Fruit fly (Drosophila melanogaster) whole organism, pupa: ENCODE measurements around the gene bocks.

ENCODE experiments used
- CG8159 ChIP-seq: fragments of 200-800 bp; sonication (Bioruptor generic); optimal IDR thresholded peaks from 3 replicates; lab custom pipeline; 2018; ENCODE audit warnings: missing biosample characterization, mild to moderate bottlenecking, missing genetic modification characterization, moderate library complexity
- rn ChIP-seq: fragments of 200-800 bp; sonication (Bioruptor generic); IDR thresholded peaks from 2 replicates; pipeline ENCODE4 v1.3.6; 2022; ENCODE audit warnings: missing biosample characterization, missing genetic modification characterization

dm6 chr3R:9632110-9632921 is 41.5 kb upstream of the bocks start:
- TF ChIP-seq rn (GFP tag; lab: Robert Waterston, UW) (no peak), CG8159 (no peak)
